Fruit fly (Drosophila melanogaster): Measurements from ENCODE around the gene CG6431.

CG6431 gene

dm6 chr2L:10721535-10721934 lies 2.5 kb upstream of the CG6431 start:
- TF ChIP-seq usp (GFP tag; optimal IDR thresholded peaks at IDR 0.05): no peak
- no peak for TF ChIP-seq jim (GFP tag; optimal IDR thresholded peaks at IDR 0.05)
- no peak for TF ChIP-seq Hnf4 (GFP tag; optimal IDR thresholded peaks at IDR 0.05)
- TF ChIP-seq Mio (GFP tag; optimal IDR thresholded peaks at IDR 0.05): no peak
- no peak for TF ChIP-seq Vsx2 (GFP tag; optimal IDR thresholded peaks at IDR 0.05; ENCODE audit: partially characterized antibody)
- TF ChIP-seq CG32264 (GFP tag; optimal IDR thresholded peaks at IDR 0.05): no peak
- TF ChIP-seq Jra (GFP tag; optimal IDR thresholded peaks at IDR 0.05): no peak
- TF ChIP-seq lola (GFP tag; optimal IDR thresholded peaks at IDR 0.05): no peak
- no peak for TF ChIP-seq woc (GFP tag; optimal IDR thresholded peaks at IDR 0.05)
- no peak for TF ChIP-seq foxo (GFP tag; optimal IDR thresholded peaks at IDR 0.05)
- TF ChIP-seq dl (GFP tag; optimal IDR thresholded peaks at IDR 0.05; ENCODE audit: insufficient read depth in 1 of 2, partially characterized antibody in 2 of 2): no peak

- TF ChIP-seq usp (GFP tag; optimal IDR thresholded peaks at IDR 0.05) (no peak), sage (GFP tag; optimal IDR thresholded peaks at IDR 0.05) (peak; percentile 50)
These were observed 4.7 kb downstream of the CG6431 start, which contains the start of gene CG6443 for dm6 chr2L:10728751-10729150. Gene CG6443 (plus strand): TSS chr2L:10728978.

- no peak for TF ChIP-seq OdsH (GFP tag; optimal IDR thresholded peaks at IDR 0.05)
These were observed 6.0 kb downstream of the CG6431 start, which contains the start of gene CG17118 for dm6 chr2L:10729955-10730354. Gene CG17118 (plus strand): TSS chr2L:10730255.

dm6 chr2L:10732343-10732808 lies 8.4 kb downstream of the CG6431 start, which contains the start of the genes EMC3 and Dpy-30L1:
Gene EMC3 (minus strand): TSS chr2L:10732423.
Gene Dpy-30L1 (plus strand): TSS chr2L:10732653.
- no peak for TF ChIP-seq Jra (GFP tag; optimal IDR thresholded peaks at IDR 0.05)
- TF ChIP-seq OdsH (GFP tag; optimal IDR thresholded peaks at IDR 0.05): peak; percentile 37
- peak; percentile 55 for TF ChIP-seq ey (GFP tag; optimal IDR thresholded peaks at IDR 0.05)
- no peak for TF ChIP-seq woc (GFP tag; optimal IDR thresholded peaks at IDR 0.05)
- peak; percentile 30 for TF ChIP-seq psq (GFP tag; optimal IDR thresholded peaks at IDR 0.05)
- TF ChIP-seq usp (GFP tag; optimal IDR thresholded peaks at IDR 0.05): no peak
- TF ChIP-seq tai (GFP tag; optimal IDR thresholded peaks at IDR 0.05): no peak
- TF ChIP-seq brk (GFP tag; optimal IDR thresholded peaks at IDR 0.05): no peak
- TF ChIP-seq Mio (GFP tag; optimal IDR thresholded peaks at IDR 0.05): no peak
- peak; percentile 32 for TF ChIP-seq fru (GFP tag; optimal IDR thresholded peaks at IDR 0.05)
- no peak for TF ChIP-seq CrebA (GFP tag; optimal IDR thresholded peaks at IDR 0.05; ENCODE audit: borderline replicate concordance)
- TF ChIP-seq CG32264 (GFP tag; optimal IDR thresholded peaks at IDR 0.05): no peak
- peak; percentile 15 for TF ChIP-seq GATAd (GFP tag; optimal IDR thresholded peaks at IDR 0.05)
- no peak for TF ChIP-seq N (GFP tag; optimal IDR thresholded peaks at IDR 0.05)
- no peak for TF ChIP-seq Rel (GFP tag; optimal IDR thresholded peaks at IDR 0.05)
- peak; percentile 75 for TF ChIP-seq Rel (tag; optimal IDR thresholded peaks at IDR 0.05)
- peak; percentile 58 for TF ChIP-seq HLH106 (tag; optimal IDR thresholded peaks at IDR 0.05)
- TF ChIP-seq CG9705 (GFP tag; optimal IDR thresholded peaks at IDR 0.05): peak; percentile 30
- TF ChIP-seq h (GFP tag; optimal IDR thresholded peaks at IDR 0.05): peak; percentile 65
- no peak for TF ChIP-seq dsf (GFP tag; optimal IDR thresholded peaks at IDR 0.05; ENCODE audit: borderline replicate concordance)
- no peak for TF ChIP-seq Vsx2 (GFP tag; optimal IDR thresholded peaks at IDR 0.05; ENCODE audit: partially characterized antibody)
- peak; percentile 21 for TF ChIP-seq br (GFP tag; optimal IDR thresholded peaks at IDR 0.05)
- TF ChIP-seq dmrt93B (GFP tag; optimal IDR thresholded peaks at IDR 0.05): no peak
- no peak for TF ChIP-seq rgr (GFP tag; optimal IDR thresholded peaks at IDR 0.05)

- TF ChIP-seq N (GFP tag; optimal IDR thresholded peaks at IDR 0.05): peak; percentile 81
- no peak for TF ChIP-seq Jra (GFP tag; optimal IDR thresholded peaks at IDR 0.05)
These were observed 11.9 kb downstream of the CG6431 start, which contains the start of gene Nup107 for dm6 chr2L:10735923-10736322. Gene Nup107 (minus strand): TSS chr2L:10736071.
